Fruit fly (Drosophila melanogaster) whole organism, prepupa: Measurements from ENCODE around the gene Uck.

ENCODE experiments used
- CG11294 ChIP-seq: fragments of 200-800 bp; sonication (Bioruptor generic); IDR thresholded peaks from 2 replicates; pipeline ENCODE4 v1.3.6; 2022; ENCODE audit warnings: missing biosample characterization, missing genetic modification characterization
- CG15336 ChIP-seq: fragments of 200-800 bp; sonication (Bioruptor generic); IDR thresholded peaks from 2 replicates; pipeline ENCODE4 v1.3.6; 2022; ENCODE audit warnings: missing biosample characterization, missing genetic modification characterization
- CG1621 ChIP-seq: fragments of 200-800 bp; sonication (Bioruptor generic); optimal IDR thresholded peaks from 3 replicates; lab custom pipeline; 2018; ENCODE audit warnings: missing biosample characterization, mild to moderate bottlenecking, missing genetic modification characterization
- CG16779 ChIP-seq: fragments of 200-800 bp; sonication (Bioruptor generic); optimal IDR thresholded peaks from 3 replicates; lab custom pipeline; 2017; ENCODE audit warnings: missing biosample characterization, mild to moderate bottlenecking, missing genetic modification characterization
- CG32006 ChIP-seq: fragments of 200-800 bp; sonication (Bioruptor generic); optimal IDR thresholded peaks from 3 replicates; lab custom pipeline; 2017; ENCODE audit warnings: missing biosample characterization, mild to moderate bottlenecking, missing genetic modification characterization
- CG34406 ChIP-seq: fragments of 200-800 bp; sonication (Bioruptor generic); optimal IDR thresholded peaks from 3 replicates; lab custom pipeline; 2016; ENCODE audit warnings: missing biosample characterization, missing genetic modification characterization
- CG3919 ChIP-seq: fragments of 200-800 bp; sonication (Bioruptor generic); optimal IDR thresholded peaks from 3 replicates; lab custom pipeline; 2016; ENCODE audit warnings: missing biosample characterization, missing genetic modification characterization
- CG6163 ChIP-seq: fragments of 200-800 bp; sonication (Bioruptor generic); IDR thresholded peaks from 3 replicates; pipeline ENCODE4 v1.3.6; 2022; ENCODE audit warnings: missing biosample characterization, missing genetic modification characterization
- CG6276 ChIP-seq: fragments of 200-800 bp; sonication (Bioruptor generic); optimal IDR thresholded peaks from 2 replicates; lab custom pipeline; 2017; ENCODE audit warnings: missing biosample characterization, mild to moderate bottlenecking, missing genetic modification characterization
- CG6808 ChIP-seq: fragments of 200-800 bp; sonication (Bioruptor generic); optimal IDR thresholded peaks from 3 replicates; lab custom pipeline; 2017; ENCODE audit warnings: missing biosample characterization, missing genetic modification characterization, mild to moderate bottlenecking, moderate library complexity, missing genetic modification reagents
- CG6854 ChIP-seq: fragments of 200-800 bp; sonication (Bioruptor generic); optimal IDR thresholded peaks from 2 replicates; lab custom pipeline; 2017; ENCODE audit warnings: missing biosample characterization, mild to moderate bottlenecking, missing genetic modification characterization
- CG7368 ChIP-seq: fragments of 200-800 bp; sonication (Bioruptor generic); optimal IDR thresholded peaks from 3 replicates; lab custom pipeline; 2016; ENCODE audit warnings: missing biosample characterization, missing genetic modification characterization
- CG8119 ChIP-seq: fragments of 200-800 bp; sonication (Bioruptor generic); IDR thresholded peaks from 3 replicates; pipeline ENCODE4 v1.3.6; 2022; ENCODE audit warnings: missing biosample characterization, missing genetic modification characterization
- CG8319 ChIP-seq: fragments of 200-800 bp; sonication (Bioruptor generic); optimal IDR thresholded peaks from 3 replicates; lab custom pipeline; 2016; ENCODE audit warnings: missing biosample characterization, missing genetic modification characterization
- CG9139 ChIP-seq: fragments of 200-800 bp; sonication (Bioruptor generic); optimal IDR thresholded peaks from 3 replicates; lab custom pipeline; 2017; ENCODE audit warnings: missing biosample characterization, mild to moderate bottlenecking, missing genetic modification characterization
- Eip78C ChIP-seq: fragments of 200-800 bp; sonication (Bioruptor generic); peaks from one replicate; lab custom pipeline; 2016; ENCODE audit warnings: missing biosample characterization, missing genetic modification characterization
- Eip93F ChIP-seq: fragments of 200-800 bp; sonication (Bioruptor generic); optimal IDR thresholded peaks from 2 replicates; lab custom pipeline; 2016; ENCODE audit warnings: missing biosample characterization, mild to moderate bottlenecking, missing genetic modification characterization
- Ets21C ChIP-seq: fragments of 200-800 bp; sonication (Bioruptor generic); optimal IDR thresholded peaks from 3 replicates; lab custom pipeline; 2016; ENCODE audit warnings: missing biosample characterization, missing genetic modification characterization
- Gug ChIP-seq: fragments of 200-800 bp; sonication (Bioruptor generic); IDR thresholded peaks from 2 replicates; pipeline ENCODE4 v1.3.6; 2022; ENCODE audit warnings: missing biosample characterization, missing genetic modification characterization
- Hr38 ChIP-seq: sonication (Bioruptor generic); optimal IDR thresholded peaks from 2 replicates; lab custom pipeline; 2016; ENCODE audit warnings: missing biosample characterization, missing genetic modification characterization
- Hr4 ChIP-seq: fragments of 200-800 bp; sonication (Bioruptor generic); optimal IDR thresholded peaks from 3 replicates; lab custom pipeline; 2016; ENCODE audit warnings: missing biosample characterization, missing genetic modification characterization
- Lpt ChIP-seq: fragments of 200-800 bp; sonication (Bioruptor generic); optimal IDR thresholded peaks from 3 replicates; lab custom pipeline; 2016; ENCODE audit warnings: missing biosample characterization, missing genetic modification characterization
- Smox ChIP-seq: fragments of 200-800 bp; sonication (Bioruptor generic); optimal IDR thresholded peaks from 3 replicates; lab custom pipeline; 2016; ENCODE audit warnings: missing biosample characterization, missing genetic modification characterization
- achi ChIP-seq: fragments of 200-800 bp; sonication (Bioruptor generic); optimal IDR thresholded peaks from 3 replicates; lab custom pipeline; 2016; ENCODE audit warnings: missing biosample characterization, missing genetic modification characterization
- cyc ChIP-seq: fragments of 200-800 bp; sonication (Bioruptor generic); optimal IDR thresholded peaks from 3 replicates; lab custom pipeline; 2016; ENCODE audit warnings: missing biosample characterization, missing genetic modification characterization
- dac ChIP-seq: fragments of 200-800 bp; sonication (Bioruptor generic); optimal IDR thresholded peaks from 2 replicates; lab custom pipeline; 2017; ENCODE audit warnings: missing biosample characterization, mild to moderate bottlenecking, missing genetic modification characterization
- dsx ChIP-seq: fragments of 200-800 bp; optimal IDR thresholded peaks from 3 replicates; lab custom pipeline; 2019; ENCODE audit warnings: missing biosample characterization, mild to moderate bottlenecking, missing genetic modification characterization, moderate library complexity; ENCODE audit not compliant: poor library complexity, severe bottlenecking
- eg ChIP-seq: fragments of 200-800 bp; sonication (Bioruptor generic); IDR thresholded peaks from 3 replicates; pipeline ENCODE4 v1.3.6; 2022; ENCODE audit warnings: missing biosample characterization, missing genetic modification characterization
- fd59A ChIP-seq: fragments of 200-800 bp; sonication (Bioruptor generic); optimal IDR thresholded peaks from 2 replicates; lab custom pipeline; 2017; ENCODE audit warnings: missing biosample characterization, mild to moderate bottlenecking, missing genetic modification characterization, missing genetic modification reagents
- fkh ChIP-seq: fragments of 200-800 bp; sonication (Bioruptor generic); optimal IDR thresholded peaks from 3 replicates; lab custom pipeline; 2017; ENCODE audit warnings: missing biosample characterization, mild to moderate bottlenecking, missing genetic modification characterization, moderate library complexity
- net ChIP-seq: fragments of 200-800 bp; sonication (Bioruptor generic); optimal IDR thresholded peaks from 3 replicates; lab custom pipeline; 2016; ENCODE audit warnings: missing biosample characterization, missing genetic modification characterization
- pdm3 ChIP-seq: fragments of 200-800 bp; sonication (Bioruptor generic); optimal IDR thresholded peaks from 3 replicates; lab custom pipeline; 2016; ENCODE audit warnings: missing biosample characterization, missing genetic modification characterization
- salr ChIP-seq, 2 experiments: fragments of 200-800 bp; sonication (Bioruptor generic); optimal IDR thresholded peaks; 3 replicates each; lab custom pipeline; 2016 to 2018; ENCODE audit warnings: missing biosample characterization in 2 of 2, missing genetic modification characterization in 2 of 2, mild to moderate bottlenecking in 1 of 2
- spab ChIP-seq: fragments of 200-800 bp; sonication (Bioruptor generic); optimal IDR thresholded peaks from 2 replicates; lab custom pipeline; 2017; ENCODE audit warnings: missing biosample characterization, mild to moderate bottlenecking, missing genetic modification characterization, missing genetic modification reagents
- ss ChIP-seq, 2 experiments: fragments of 200-800 bp; sonication (Bioruptor generic); optimal IDR thresholded peaks; 2 replicates in 1 of 2; 3 replicates in 1 of 2; lab custom pipeline; 2017 to 2018; ENCODE audit warnings: mild to moderate bottlenecking in 2 of 2, missing biosample characterization in 2 of 2, missing genetic modification characterization in 2 of 2, moderate library complexity in 1 of 2
- svp ChIP-seq: fragments of 200-800 bp; sonication (Bioruptor generic); peaks from one replicate; lab custom pipeline; 2016; ENCODE audit warnings: missing biosample characterization, missing genetic modification characterization

The Uck gene

DNA sequence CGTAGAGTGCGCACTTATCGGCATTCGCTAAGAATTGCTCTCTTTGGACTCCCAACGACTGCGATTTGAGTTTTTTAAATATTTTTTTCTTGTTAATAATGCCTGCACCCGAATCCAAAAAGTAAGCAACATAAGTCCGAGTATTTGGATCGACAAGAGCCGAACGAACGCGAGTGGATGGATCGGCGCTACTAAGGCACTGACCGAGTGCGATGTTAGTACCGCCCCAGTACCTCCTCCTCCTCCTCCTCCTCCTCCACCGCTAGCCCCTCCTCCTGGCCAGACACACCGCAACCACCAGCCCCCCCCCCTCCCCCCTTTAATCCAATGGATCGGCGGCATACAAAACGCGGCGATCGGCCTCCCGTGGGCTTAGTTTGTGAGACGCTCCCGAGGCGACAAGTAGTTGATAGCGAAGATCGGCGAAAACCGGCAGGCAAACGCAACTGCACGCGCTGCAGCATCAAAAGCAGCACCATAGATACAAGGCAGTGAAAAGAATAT lies 6.3 kb upstream of the Uck start, which contains the start of gene CG6356:
Gene CG6356, plus strand, starts transcription at position 374 of the 504 bp plus-strand sequence.
- TF ChIP-seq Eip78C (GFP tag; lab: Kevin White, UChicago) (peak; percentile 5), CG6163 (GFP tag; lab: Robert Waterston, UW) (peak; percentile 27; the same call in 1 of the 3 replicates), CG6276 (peak; percentile 79), eg (peak; percentile 67; the same call in 2 of the 3 replicates), CG8119 (GFP tag; lab: Robert Waterston, UW) (peak; percentile 37; the same call in 1 of the 3 replicates), dsx (peak; percentile 8), Gug (GFP tag; lab: Robert Waterston, UW) (peak; percentile 43), Hr38 (no peak), CG8319 (GFP tag; lab: Kevin White, UChicago) (no peak), CG16779 (tag; lab: Kevin White, UChicago) (peak; percentile 42), CG1621 (tag; lab: Kevin White, UChicago) (peak; percentile 6), CG6808 (GFP tag; lab: Kevin White, UChicago) (peak; percentile 13), Lpt (GFP tag; lab: Kevin White, UChicago) (peak; percentile 2), CG32006 (GFP tag; lab: Kevin White, UChicago) (peak; percentile 36), achi (GFP tag; lab: Kevin White, UChicago) (no peak), ss (GFP tag; optimal IDR thresholded peaks at IDR 0.05; lab: Kevin White, UChicago) (peak in 1 of 2 experiments; percentile 21), svp (GFP tag; lab: Kevin White, UChicago) (peak; percentile 60), CG15336 (GFP tag; lab: Robert Waterston, UW) (peak; percentile 54; the same call in 1 of the 2 replicates), CG11294 (GFP tag; lab: Robert Waterston, UW) (peak; percentile 14; the same call in 1 of the 2 replicates), cyc (GFP tag; lab: Kevin White, UChicago) (no peak), Smox (GFP tag; lab: Kevin White, UChicago) (no peak)

DNA sequence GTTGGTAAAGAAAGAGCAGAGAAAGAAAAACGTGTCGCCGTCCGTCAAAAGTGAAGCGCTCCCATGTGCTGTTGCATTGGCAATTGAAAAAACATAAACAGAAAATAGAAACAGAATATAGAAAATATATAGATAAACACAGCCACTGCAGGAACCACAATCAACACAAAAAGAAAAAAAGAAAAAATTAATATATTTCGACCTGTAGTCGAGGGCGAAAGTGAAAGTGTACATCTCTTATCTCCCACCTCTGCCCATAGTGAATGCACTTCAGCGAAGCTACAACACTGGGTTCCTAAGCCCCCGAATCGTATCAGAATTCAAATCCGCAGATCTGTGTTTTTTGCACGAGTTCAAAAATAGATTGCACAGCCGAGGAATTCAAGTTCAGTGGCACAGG lies 5.8 kb upstream of the Uck start:
- TF ChIP-seq CG3919 (GFP tag; lab: Kevin White, UChicago) (no peak), svp (GFP tag; lab: Kevin White, UChicago) (peak; percentile 78), Hr4 (no peak), CG6854 (GFP tag; lab: Kevin White, UChicago) (no peak), ss (GFP tag; optimal IDR thresholded peaks at IDR 0.05; lab: Kevin White, UChicago) (no peak)

dm6 chr3R:24285423-24285822 lies 4.5 kb upstream of the Uck start:
- TF ChIP-seq CG15336 (GFP tag; lab: Robert Waterston, UW) (no peak), net (no peak), Hr4 (no peak), CG9139 (GFP tag; lab: Kevin White, UChicago) (no peak), CG32006 (GFP tag; lab: Kevin White, UChicago) (no peak), Ets21C (no peak), CG1621 (tag; lab: Kevin White, UChicago) (peak; percentile 11), fkh (GFP tag; lab: Kevin White, UChicago) (no peak), CG7368 (GFP tag; lab: Kevin White, UChicago) (no peak), pdm3 (GFP tag; lab: Kevin White, UChicago) (no peak), Eip78C (GFP tag; lab: Kevin White, UChicago) (peak; percentile 20), Eip93F (no peak), dsx (peak; percentile 5), ss (GFP tag; optimal IDR thresholded peaks at IDR 0.05; lab: Kevin White, UChicago) (peak in 1 of 2 experiments; percentile 42), CG6276 (no peak), spab (GFP tag; lab: Kevin White, UChicago) (no peak), dac (GFP tag; lab: Kevin White, UChicago) (no peak), svp (GFP tag; lab: Kevin White, UChicago) (peak; percentile 96), salr (GFP tag; optimal IDR thresholded peaks at IDR 0.05; lab: Kevin White, UChicago) (no peak), CG34406 (GFP tag; lab: Kevin White, UChicago) (no peak), fd59A (GFP tag; lab: Kevin White, UChicago) (no peak)
